Fruit fly (Drosophila melanogaster): ENCODE results near the gene sesB.

DNA sequence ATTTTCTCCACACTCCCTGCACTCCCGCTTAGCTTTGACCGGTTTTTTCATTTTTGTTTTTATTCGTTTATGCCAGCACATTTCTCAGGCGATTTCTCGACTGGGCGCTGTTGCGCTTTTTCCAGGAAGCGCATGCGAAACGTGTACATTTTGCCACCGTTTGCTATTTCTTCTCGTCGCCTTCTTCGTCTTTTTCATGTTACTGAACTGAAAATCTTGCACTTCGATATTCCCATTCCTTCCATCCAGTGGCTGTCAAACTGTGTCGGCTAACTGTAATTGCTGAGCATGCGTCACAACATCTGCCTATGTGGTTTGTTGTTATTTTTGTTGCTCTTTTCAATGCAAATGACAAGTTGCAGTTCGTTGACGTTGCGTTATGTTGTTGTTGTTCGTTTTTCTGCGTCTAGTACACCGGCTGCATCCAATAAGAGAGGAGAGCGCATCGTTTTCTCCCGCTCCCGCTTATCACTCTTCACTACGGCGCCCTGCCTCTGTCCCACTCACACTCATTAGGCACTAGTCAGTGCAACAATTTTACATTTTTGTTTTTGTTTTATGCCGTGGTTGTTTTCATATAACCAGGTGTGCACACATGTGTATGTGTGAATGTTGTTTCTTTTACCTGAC, 15.2 kb upstream of the sesB start:
- TF ChIP-seq CG6808 (GFP tag; optimal IDR thresholded peaks at IDR 0.05) (no peak), acj6 (GFP tag; optimal IDR thresholded peaks at IDR 0.05) (no peak), pdm3 (GFP tag; optimal IDR thresholded peaks at IDR 0.05) (no peak), Sox14 (GFP tag; optimal IDR thresholded peaks at IDR 0.05) (no peak), CG15336 (GFP tag; IDR thresholded peaks at IDR 0.05) (no peak), topi (GFP tag; optimal IDR thresholded peaks at IDR 0.05) (no peak), fkh (GFP tag; optimal IDR thresholded peaks at IDR 0.05) (no peak), lz (GFP tag; optimal IDR thresholded peaks at IDR 0.05) (no peak), CG4318 (GFP tag; optimal IDR thresholded peaks at IDR 0.05) (no peak), CG16779 (tag; optimal IDR thresholded peaks at IDR 0.05) (no peak), Hr4 (GFP tag; optimal IDR thresholded peaks at IDR 0.05) (no peak), fd85E (GFP tag; optimal IDR thresholded peaks at IDR 0.05) (no peak), Eip93F (GFP tag; optimal IDR thresholded peaks at IDR 0.05) (no peak)
